Worm (Caenorhabditis elegans) whole organism, late embryonic: ENCODE data around the gene K05F6.4.
"Not testable (repeated sequence)": the region's sequence is repeated elsewhere in the genome, so short reads cannot be mapped to it uniquely, and the experiment has no call there.

Source experiments
- C08G9.2 ChIP-seq: sonication (generic microtip); optimal IDR thresholded peaks from 2 replicates; lab custom pipeline; 2016; ENCODE audit warnings: mild to moderate bottlenecking, missing genetic modification characterization, moderate library complexity, missing compliant biosample characterization
- C38D4.7 ChIP-seq: fragments of 200-800 bp; sonication (Bioruptor generic); optimal IDR thresholded peaks from 2 replicates; lab custom pipeline; 2018; ENCODE audit warnings: mild to moderate bottlenecking, missing genetic modification characterization, moderate library complexity, missing compliant biosample characterization
- F13H6.1 ChIP-seq: sonication (generic microtip); optimal IDR thresholded peaks from 2 replicates; lab custom pipeline; 2016; ENCODE audit warnings: missing genetic modification characterization, missing compliant biosample characterization
- K02D7.2 ChIP-seq: sonication (generic microtip); optimal IDR thresholded peaks from 2 replicates; lab custom pipeline; 2017; ENCODE audit warnings: mild to moderate bottlenecking, missing genetic modification characterization, missing compliant biosample characterization
- K09A11.1 ChIP-seq: sonication (generic microtip); optimal IDR thresholded peaks from 2 replicates; lab custom pipeline; 2017; ENCODE audit warnings: antibody characterized with exemption, mild to moderate bottlenecking, missing genetic modification characterization, missing compliant biosample characterization; ENCODE audit not compliant: insufficient read depth
- Y22D7AL.16 ChIP-seq: sonication (generic microtip); optimal IDR thresholded peaks from 2 replicates; lab custom pipeline; 2016; ENCODE audit warnings: missing genetic modification characterization, missing compliant biosample characterization
- ama-1 ChIP-seq: fragments of 150-350 bp; optimal IDR thresholded peaks from 2 replicates; lab custom pipeline; 2014
- ceh-14 ChIP-seq: sonication (generic microtip); optimal IDR thresholded peaks from 2 replicates; lab custom pipeline; 2016; ENCODE audit warnings: missing genotype, missing genetic modification characterization, missing compliant biosample characterization
- ceh-18 ChIP-seq: sonication (generic microtip); optimal IDR thresholded peaks from 2 replicates; lab custom pipeline; 2016; ENCODE audit warnings: missing genetic modification characterization, missing compliant biosample characterization
- ceh-19 ChIP-seq: fragments of 200-800 bp; sonication (Bioruptor generic); optimal IDR thresholded peaks from 2 replicates; lab custom pipeline; 2018; ENCODE audit warnings: mild to moderate bottlenecking, missing genetic modification characterization, missing compliant biosample characterization
- ceh-2 ChIP-seq: sonication (generic microtip); optimal IDR thresholded peaks from 2 replicates; lab custom pipeline; 2016; ENCODE audit warnings: missing genotype, missing genetic modification characterization, missing compliant biosample characterization
- ceh-24 ChIP-seq: sonication (generic microtip); optimal IDR thresholded peaks from 2 replicates; lab custom pipeline; 2016; ENCODE audit warnings: mild to moderate bottlenecking, missing genetic modification characterization, missing compliant biosample characterization
- ceh-31 ChIP-seq: sonication (generic microtip); optimal IDR thresholded peaks from 2 replicates; lab custom pipeline; 2016; ENCODE audit warnings: missing genetic modification characterization, missing compliant biosample characterization
- ceh-34 ChIP-seq: sonication (generic microtip); optimal IDR thresholded peaks from 2 replicates; lab custom pipeline; 2016; ENCODE audit warnings: mild to moderate bottlenecking, missing genetic modification characterization, missing compliant biosample characterization
- ceh-45 ChIP-seq: fragments of 200-800 bp; sonication (Bioruptor generic); IDR thresholded peaks from 2 replicates; pipeline ENCODE4 v1.3.6; 2022; ENCODE audit warnings: missing genetic modification reagents, missing genetic modification characterization, missing compliant biosample characterization
- ceh-48 ChIP-seq: sonication (generic microtip); optimal IDR thresholded peaks from 2 replicates; lab custom pipeline; 2016; ENCODE audit warnings: missing genetic modification characterization, inconsistent platforms, missing compliant biosample characterization
- che-1 ChIP-seq: sonication (generic microtip); optimal IDR thresholded peaks from 2 replicates; lab custom pipeline; 2016; ENCODE audit warnings: mild to moderate bottlenecking, missing genetic modification characterization, missing compliant biosample characterization
- dmd-4 ChIP-seq: sonication (generic microtip); optimal IDR thresholded peaks from 2 replicates; lab custom pipeline; 2016; ENCODE audit warnings: borderline replicate concordance, missing genetic modification characterization, missing compliant biosample characterization
- elt-2 ChIP-seq: sonication (generic microtip); optimal IDR thresholded peaks from 2 replicates; lab custom pipeline; 2016; ENCODE audit warnings: missing genetic modification reagents, missing genetic modification characterization, missing compliant biosample characterization
- ets-4 ChIP-seq: sonication (generic microtip); optimal IDR thresholded peaks from 2 replicates; lab custom pipeline; 2016; ENCODE audit warnings: missing genetic modification characterization, missing compliant biosample characterization
- eyg-1 ChIP-seq: sonication (generic microtip); optimal IDR thresholded peaks from 2 replicates; lab custom pipeline; 2016; ENCODE audit warnings: missing genotype, missing genetic modification characterization, missing compliant biosample characterization
- fax-1 ChIP-seq: sonication (generic microtip); optimal IDR thresholded peaks from 2 replicates; lab custom pipeline; 2016; ENCODE audit warnings: missing genotype, missing genetic modification characterization, missing compliant biosample characterization
- gmeb-2 ChIP-seq: sonication (generic microtip); optimal IDR thresholded peaks from 2 replicates; lab custom pipeline; 2016; ENCODE audit warnings: missing genetic modification characterization, inconsistent platforms, missing compliant biosample characterization
- hlh-13 ChIP-seq: fragments of 200-800 bp; sonication (Bioruptor generic); optimal IDR thresholded peaks from 2 replicates; lab custom pipeline; 2018; ENCODE audit warnings: mild to moderate bottlenecking, missing genetic modification characterization, missing compliant biosample characterization
- hlh-15 ChIP-seq: sonication (generic microtip); optimal IDR thresholded peaks from 2 replicates; lab custom pipeline; 2016; ENCODE audit warnings: missing genetic modification characterization, missing compliant biosample characterization
- hlh-30 ChIP-seq: sonication (generic microtip); optimal IDR thresholded peaks from 2 replicates; lab custom pipeline; 2017; ENCODE audit warnings: antibody characterized with exemption, missing genetic modification characterization, missing compliant biosample characterization; ENCODE audit not compliant: insufficient read depth
- hlh-6 ChIP-seq: sonication (generic microtip); optimal IDR thresholded peaks from 2 replicates; lab custom pipeline; 2016; ENCODE audit warnings: missing genotype, missing genetic modification characterization, missing compliant biosample characterization
- hlh-8 ChIP-seq: sonication (generic microtip); optimal IDR thresholded peaks from 2 replicates; lab custom pipeline; 2016; ENCODE audit warnings: missing genotype, missing genetic modification characterization, missing compliant biosample characterization
- lim-6 ChIP-seq: sonication (generic microtip); optimal IDR thresholded peaks from 2 replicates; lab custom pipeline; 2016; ENCODE audit warnings: missing genetic modification characterization, missing compliant biosample characterization
- lin-11 ChIP-seq: fragments of 200-800 bp; sonication (Bioruptor generic); optimal IDR thresholded peaks from 2 replicates; lab custom pipeline; 2018; ENCODE audit warnings: mild to moderate bottlenecking, missing genetic modification characterization, missing compliant biosample characterization
- madf-2 ChIP-seq: sonication (generic microtip); optimal IDR thresholded peaks from 2 replicates; lab custom pipeline; 2017; ENCODE audit warnings: missing genetic modification characterization, missing compliant biosample characterization
- mec-3 ChIP-seq: sonication (generic microtip); optimal IDR thresholded peaks from 2 replicates; lab custom pipeline; 2016; ENCODE audit warnings: borderline replicate concordance, missing genetic modification characterization, missing compliant biosample characterization
- nfya-1 ChIP-seq: sonication (generic microtip); optimal IDR thresholded peaks from 2 replicates; lab custom pipeline; 2017; ENCODE audit warnings: missing genetic modification characterization, mild to moderate bottlenecking, missing compliant biosample characterization, antibody characterized with exemption, moderate library complexity
- odd-2 ChIP-seq: sonication (generic microtip); optimal IDR thresholded peaks from 2 replicates; lab custom pipeline; 2017; ENCODE audit warnings: antibody characterized with exemption, mild to moderate bottlenecking, missing genetic modification characterization, missing compliant biosample characterization
- pat-9 ChIP-seq: fragments of 200-800 bp; sonication (Bioruptor generic); optimal IDR thresholded peaks from 2 replicates; lab custom pipeline; 2018; ENCODE audit warnings: mild to moderate bottlenecking, missing genetic modification characterization, moderate library complexity, missing compliant biosample characterization
- pha-2 ChIP-seq: sonication (generic microtip); optimal IDR thresholded peaks from 2 replicates; lab custom pipeline; 2017; ENCODE audit warnings: mild to moderate bottlenecking, missing genetic modification characterization, missing compliant biosample characterization
- pha-4 ChIP-seq: fragments of 150-350 bp; optimal IDR thresholded peaks from 2 replicates; lab custom pipeline; 2018; ENCODE audit warnings: missing biosample characterization, missing genetic modification reagents, missing genetic modification characterization
- pqm-1 ChIP-seq: sonication (generic microtip); optimal IDR thresholded peaks from 2 replicates; lab custom pipeline; 2016; ENCODE audit warnings: missing genetic modification characterization, missing compliant biosample characterization
- ref-2 ChIP-seq: sonication (generic microtip); optimal IDR thresholded peaks from 2 replicates; lab custom pipeline; 2016; ENCODE audit warnings: missing genetic modification characterization, missing compliant biosample characterization
- rnt-1 ChIP-seq: sonication (generic microtip); optimal IDR thresholded peaks from 2 replicates; lab custom pipeline; 2016; ENCODE audit warnings: missing genetic modification characterization, missing compliant biosample characterization
- sox-2 ChIP-seq: fragments of 200-800 bp; sonication (Bioruptor generic); IDR thresholded peaks from 2 replicates; pipeline ENCODE4 v1.3.6; 2022; ENCODE audit warnings: missing genetic modification reagents, missing genetic modification characterization, missing compliant biosample characterization
- sox-4 ChIP-seq: sonication (generic microtip); optimal IDR thresholded peaks from 2 replicates; lab custom pipeline; 2017; ENCODE audit warnings: mild to moderate bottlenecking, missing genetic modification characterization, inconsistent platforms, missing compliant biosample characterization
- tbx-2 ChIP-seq: sonication (generic microtip); optimal IDR thresholded peaks from 2 replicates; lab custom pipeline; 2016; ENCODE audit warnings: missing genetic modification characterization, missing compliant biosample characterization
- tbx-7 ChIP-seq: sonication (generic microtip); optimal IDR thresholded peaks from 2 replicates; lab custom pipeline; 2016; ENCODE audit warnings: missing genotype, missing genetic modification characterization, missing compliant biosample characterization
- unc-3 ChIP-seq, 2 experiments: fragments of 200-800 bp in 1 of 2; sonication (Bioruptor generic) in 1 of 2; sonication (generic microtip) in 1 of 2; conservative IDR thresholded peaks in 1 of 2; optimal IDR thresholded peaks in 1 of 2; 2 replicates each; pipeline versions ENCODE4 v1.3.6 to Lab custom; 2016 to 2022; ENCODE audit warnings: missing compliant biosample characterization in 2 of 2, missing genetic modification characterization in 2 of 2, missing genetic modification reagents in 1 of 2
- unc-42 ChIP-seq: sonication (generic microtip); optimal IDR thresholded peaks from 2 replicates; lab custom pipeline; 2016; ENCODE audit warnings: missing genotype, missing genetic modification characterization, missing compliant biosample characterization
- unc-55 ChIP-seq: sonication (generic microtip); optimal IDR thresholded peaks from 2 replicates; lab custom pipeline; 2017; ENCODE audit warnings: missing biosample characterization, missing genetic modification reagents, missing genetic modification characterization
- unc-86 ChIP-seq: sonication (generic microtip); optimal IDR thresholded peaks from 2 replicates; lab custom pipeline; 2016; ENCODE audit warnings: missing genetic modification characterization, missing compliant biosample characterization
- zip-5 ChIP-seq: sonication (generic microtip); optimal IDR thresholded peaks from 2 replicates; lab custom pipeline; 2016; ENCODE audit warnings: missing genetic modification characterization, missing compliant biosample characterization

The K05F6.4 gene

ce11 chrII:1543182-1543581, at the start of gene K05F6.4:
K05F6.4 (plus strand) TSS chrII:1543482.
- TF ChIP-seq mec-3 (tag; lab: Kevin White, UChicago); fax-1 (tag; lab: Kevin White, UChicago); ama-1 (lab: Kevin White, UChicago): not testable (repeated sequence)
- TF ChIP-seq, all 69 proteins: peak for 0; not testable (repeated sequence) for 69

DNA sequence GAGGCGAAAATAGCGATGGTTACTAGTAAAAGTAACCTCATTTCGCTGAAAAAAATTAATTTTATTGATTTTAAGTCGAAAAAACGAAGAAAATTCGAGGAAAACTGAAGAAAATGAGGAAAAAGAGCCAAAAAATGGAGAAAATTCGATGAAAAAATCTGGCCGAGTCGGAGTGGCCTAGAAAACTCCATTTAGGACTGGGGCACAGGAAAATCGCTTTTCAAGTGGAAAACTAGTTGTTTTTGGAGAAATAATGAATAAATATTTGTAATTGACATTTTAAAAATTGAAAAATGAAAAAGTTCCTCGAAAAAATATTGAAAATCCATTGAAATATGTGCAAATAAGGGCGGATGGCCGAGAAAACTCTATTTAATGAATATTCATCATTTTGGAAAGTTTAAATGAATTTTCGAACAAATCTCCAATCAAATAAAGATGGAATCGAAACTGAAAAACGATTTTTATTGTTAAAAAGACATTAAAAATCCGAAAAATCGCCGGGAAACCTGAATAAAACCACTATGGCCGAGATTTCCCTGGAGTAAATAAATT, 42.9 kb upstream of the K05F6.4 start, which contains the start of gene emc-1:
Gene emc-1, minus strand, starts transcription at position 45 of the 555 bp plus-strand sequence.
- TF ChIP-seq hlh-13 (GFP tag; lab: Kevin White, UChicago): no peak
- no peak for TF ChIP-seq ama-1 (lab: Kevin White, UChicago)
- TF ChIP-seq madf-2 (tag; lab: Kevin White, UChicago): no peak
- no peak for TF ChIP-seq pha-2
- no peak for TF ChIP-seq pat-9 (tag; lab: Kevin White, UChicago)
- peak; percentile 55 for TF ChIP-seq ceh-2 (tag; lab: Kevin White, UChicago)
- no peak for TF ChIP-seq K02D7.2 (tag; lab: Kevin White, UChicago)
- peak; percentile 33 for TF ChIP-seq ets-4
- TF ChIP-seq hlh-6 (tag; lab: Kevin White, UChicago): no peak
- TF ChIP-seq C38D4.7 (GFP tag; lab: Kevin White, UChicago): no peak
- no peak for TF ChIP-seq pqm-1 (tag; lab: Kevin White, UChicago)
- TF ChIP-seq ceh-45 (GFP tag; lab: Robert Waterston, UW): no peak
- TF ChIP-seq C08G9.2 (tag; lab: Kevin White, UChicago): peak; percentile 30
- TF ChIP-seq odd-2 (tag; lab: Kevin White, UChicago): no peak
- no peak for TF ChIP-seq gmeb-2 (tag; lab: Kevin White, UChicago)
- no peak for TF ChIP-seq ceh-34 (tag; lab: Kevin White, UChicago)
- peak; percentile 27 for TF ChIP-seq ceh-14
- TF ChIP-seq nfya-1: no peak
- no peak for TF ChIP-seq ceh-24 (tag; lab: Kevin White, UChicago)
- TF ChIP-seq dmd-4 (tag; lab: Kevin White, UChicago): no peak
- peak; percentile 27 for TF ChIP-seq zip-5 (tag; lab: Kevin White, UChicago)
- TF ChIP-seq rnt-1 (tag; lab: Kevin White, UChicago): no peak
- TF ChIP-seq ceh-19 (GFP tag; lab: Kevin White, UChicago): no peak
- TF ChIP-seq che-1 (tag; lab: Kevin White, UChicago): no peak
- TF ChIP-seq lim-6 (tag; lab: Kevin White, UChicago): no peak
- no peak for TF ChIP-seq pha-4
- peak; percentile 2 for TF ChIP-seq elt-2 (tag; lab: Kevin White, UChicago)
- TF ChIP-seq unc-3 (GFP tag; conservative IDR thresholded peaks at IDR 0.05; lab: Robert Waterston, UW): no peak
- TF ChIP-seq unc-3 (tag; optimal IDR thresholded peaks at IDR 0.05; lab: Kevin White, UChicago): no peak
- TF ChIP-seq ref-2 (tag; lab: Kevin White, UChicago): no peak
- TF ChIP-seq eyg-1 (tag; lab: Kevin White, UChicago): no peak
- no peak for TF ChIP-seq hlh-8 (tag; lab: Kevin White, UChicago)
- TF ChIP-seq unc-55 (GFP tag; lab: Kevin White, UChicago): no peak
- TF ChIP-seq ceh-48 (tag; lab: Kevin White, UChicago): no peak
- peak; percentile 7 for TF ChIP-seq tbx-2
- no peak for TF ChIP-seq Y22D7AL.16
- no peak for TF ChIP-seq ceh-18 (tag; lab: Kevin White, UChicago)
- no peak for TF ChIP-seq sox-4 (tag; lab: Kevin White, UChicago)
- TF ChIP-seq unc-86 (tag; lab: Kevin White, UChicago): no peak
- TF ChIP-seq F13H6.1 (tag; lab: Kevin White, UChicago): no peak
- TF ChIP-seq K09A11.1 (tag; lab: Kevin White, UChicago): no peak
- TF ChIP-seq lin-11 (tag; lab: Kevin White, UChicago): no peak
- peak; percentile 60 for TF ChIP-seq unc-42 (tag; lab: Kevin White, UChicago)
- no peak for TF ChIP-seq tbx-7 (tag; lab: Kevin White, UChicago)
- no peak for TF ChIP-seq sox-2 (GFP tag; lab: Robert Waterston, UW)
- no peak for TF ChIP-seq hlh-15
- TF ChIP-seq ceh-31 (tag; lab: Kevin White, UChicago): peak; percentile 65
- no peak for TF ChIP-seq hlh-30
- TF ChIP-seq, all 69 proteins: peak for 9
